Worm (Caenorhabditis elegans): Measurements from ENCODE around the gene nspg-10.

Gene nspg-10

ce11 chrIV:4653708-4654107 is 48.1 kb downstream of the nspg-10 start (continued):
- TF ChIP-seq mxl-1 (tag; optimal IDR thresholded peaks at IDR 0.05) (no peak), bed-2 (GFP tag; IDR thresholded peaks at IDR 0.05) (no peak), F37B4.10 (GFP tag; IDR thresholded peaks at IDR 0.05) (no peak), egrh-3 (GFP tag; IDR thresholded peaks at IDR 0.05) (no peak), madf-3 (GFP tag; IDR thresholded peaks at IDR 0.05) (0 out of 2 replicates have a peak, but pooled peaks have one; percentile 20), efl-1 (GFP tag; optimal IDR thresholded peaks at IDR 0.05) (peak; percentile 24), D2030.7 (GFP tag; IDR thresholded peaks at IDR 0.05) (peak; percentile 83), F10E7.11 (tag; optimal IDR thresholded peaks at IDR 0.05) (no peak), somi-1 (GFP tag; optimal IDR thresholded peaks at IDR 0.05) (no peak), dox-1 (GFP tag; IDR thresholded peaks at IDR 0.05) (peak; percentile 76), F33H1.4 (GFP tag; IDR thresholded peaks at IDR 0.05) (peak; percentile 98), ekl-4 (GFP tag; IDR thresholded peaks at IDR 0.05) (0 out of 2 replicates have a peak, but pooled peaks have one; percentile 55), T26A5.8 (tag; optimal IDR thresholded peaks at IDR 0.05) (no peak), lsl-1 (GFP tag; optimal IDR thresholded peaks at IDR 0.05) (peak; percentile 99), dpff-1 (tag; optimal IDR thresholded peaks at IDR 0.05) (no peak), lag-1 (GFP tag; IDR thresholded peaks at IDR 0.05) (no peak), lir-1 (GFP tag; conservative IDR thresholded peaks at IDR 0.05) (no peak; the same call in 1 of the 2 replicates), madf-6 (GFP tag; IDR thresholded peaks at IDR 0.05) (peak; percentile 98), F23B12.7 (tag; optimal IDR thresholded peaks at IDR 0.05; ENCODE audit: insufficient read depth) (no peak), pbrm-1 (GFP tag; IDR thresholded peaks at IDR 0.05) (no peak), mes-4 (tag; optimal IDR thresholded peaks at IDR 0.05) (no peak), rpc-1 (optimal IDR thresholded peaks at IDR 0.05) (no peak), rpc-1 (tag; optimal IDR thresholded peaks at IDR 0.05) (no peak), ceh-100 (GFP tag; IDR thresholded peaks at IDR 0.05) (peak; percentile 64), nfya-1 (tag; optimal IDR thresholded peaks at IDR 0.05; ENCODE audit: borderline replicate concordance, insufficient read depth) (no peak), attf-6 (GFP tag; IDR thresholded peaks at IDR 0.05) (peak; percentile 73), Y95B8A.8 (GFP tag; IDR thresholded peaks at IDR 0.05) (no peak), egl-44 (GFP tag; IDR thresholded peaks at IDR 0.05) (no peak), ceh-79 (tag; optimal IDR thresholded peaks at IDR 0.05) (no peak), xnd-1 (tag; optimal IDR thresholded peaks at IDR 0.05) (peak; percentile 96), hlh-12 (tag; optimal IDR thresholded peaks at IDR 0.05) (no peak), ceh-27 (GFP tag; optimal IDR thresholded peaks at IDR 0.05) (no peak), lin-35 (GFP tag; optimal IDR thresholded peaks at IDR 0.05) (no peak), lin-26 (GFP tag; IDR thresholded peaks at IDR 0.05) (no peak), zfh-2 (GFP tag; conservative IDR thresholded peaks at IDR 0.05) (no peak), rcor-1 (GFP tag; IDR thresholded peaks at IDR 0.05) (peak; percentile 44; the same call in 1 of the 2 replicates), B0336.3 (GFP tag; IDR thresholded peaks at IDR 0.05) (0 out of 2 replicates have a peak, but pooled peaks have one; percentile 18), hrde-1 (tag; optimal IDR thresholded peaks at IDR 0.05; ENCODE audit: borderline replicate concordance) (peak; percentile 11), F55B11.4 (tag; optimal IDR thresholded peaks at IDR 0.05; ENCODE audit: borderline replicate concordance, insufficient read depth) (no peak), madf-8 (GFP tag; conservative IDR thresholded peaks at IDR 0.05) (peak; percentile 89), nfya-2 (GFP tag; IDR thresholded peaks at IDR 0.05) (no peak), bed-1 (GFP tag; IDR thresholded peaks at IDR 0.05) (no peak), T07F8.4 (tag; optimal IDR thresholded peaks at IDR 0.05) (no peak), zim-3 (tag; optimal IDR thresholded peaks at IDR 0.05) (no peak), F22D6.2 (tag; optimal IDR thresholded peaks at IDR 0.05) (no peak), C17E4.6 (GFP tag; IDR thresholded peaks at IDR 0.05) (peak; percentile 42; the same call in 1 of the 2 replicates), B0261.1 (tag; optimal IDR thresholded peaks at IDR 0.05) (no peak), ama-1 (optimal IDR thresholded peaks at IDR 0.05) (no peak), ama-1 (GFP tag; optimal IDR thresholded peaks at IDR 0.05) (no peak), mcd-1 (GFP tag; IDR thresholded peaks at IDR 0.05) (peak; percentile 49; the same call in 1 of the 2 replicates)

Measured in whole organism, young adult.